Worm (Caenorhabditis elegans): ENCODE results near the gene gcy-1.

Gene gcy-1

ce11 chrII:9490589-9490988 lies 26.1 kb downstream of the gcy-1 start:
- TF ChIP-seq him-1 (tag; optimal IDR thresholded peaks at IDR 0.05) (no peak), W03F9.2 (tag; optimal IDR thresholded peaks at IDR 0.05) (no peak), dao-5 (tag; optimal IDR thresholded peaks at IDR 0.05) (no peak)

ce11 chrII:9489922-9490321 lies 26.8 kb downstream of the gcy-1 start:
- no peak for TF ChIP-seq him-1 (tag; optimal IDR thresholded peaks at IDR 0.05)
- TF ChIP-seq dao-5 (tag; optimal IDR thresholded peaks at IDR 0.05), result no peak
- TF ChIP-seq W03F9.2 (tag; optimal IDR thresholded peaks at IDR 0.05), result no peak

ce11 chrII:9487337-9487950 lies 29.3 kb downstream of the gcy-1 start, which contains the start of gene T19H5.4:
T19H5.4 (minus strand) TSS chrII:9487387.
- peak; percentile 31 for TF ChIP-seq W03F9.2 (tag; optimal IDR thresholded peaks at IDR 0.05)
- TF ChIP-seq him-1 (tag; optimal IDR thresholded peaks at IDR 0.05), result no peak

- no peak for TF ChIP-seq W03F9.2 (tag; optimal IDR thresholded peaks at IDR 0.05)
- no peak for TF ChIP-seq him-1 (tag; optimal IDR thresholded peaks at IDR 0.05)
- TF ChIP-seq dao-5 (tag; optimal IDR thresholded peaks at IDR 0.05), result no peak
Measured at ce11 chrII:9485081-9485730, 31.5 kb downstream of the gcy-1 start.

- no peak for TF ChIP-seq W03F9.2 (tag; optimal IDR thresholded peaks at IDR 0.05)
- no peak for TF ChIP-seq dao-5 (tag; optimal IDR thresholded peaks at IDR 0.05)
Measured at ce11 chrII:9483342-9483741, 33.4 kb downstream of the gcy-1 start.

- TF ChIP-seq dao-5 (tag; optimal IDR thresholded peaks at IDR 0.05) (no peak), him-1 (tag; optimal IDR thresholded peaks at IDR 0.05) (no peak), W03F9.2 (tag; optimal IDR thresholded peaks at IDR 0.05) (no peak)
Measured at ce11 chrII:9482529-9482928, 34.2 kb downstream of the gcy-1 start.

- TF ChIP-seq W03F9.2 (tag; optimal IDR thresholded peaks at IDR 0.05) (no peak), dao-5 (tag; optimal IDR thresholded peaks at IDR 0.05) (no peak), him-1 (tag; optimal IDR thresholded peaks at IDR 0.05) (no peak)
Measured at ce11 chrII:9481427-9481826, 35.3 kb downstream of the gcy-1 start.

- TF ChIP-seq him-1 (tag; optimal IDR thresholded peaks at IDR 0.05), result no peak
- TF ChIP-seq W03F9.2 (tag; optimal IDR thresholded peaks at IDR 0.05), result no peak
- TF ChIP-seq dao-5 (tag; optimal IDR thresholded peaks at IDR 0.05), result no peak
Measured at ce11 chrII:9480006-9480405, 36.7 kb downstream of the gcy-1 start, which contains the start of gene T19H5.7. T19H5.7 (minus strand) TSS chrII:9480106.

ce11 chrII:9477567-9477966 lies 39.2 kb downstream of the gcy-1 start, which contains the start of gene chil-27:
chil-27 (plus strand) TSS chrII:9477867.
- TF ChIP-seq W03F9.2 (tag; optimal IDR thresholded peaks at IDR 0.05) (no peak), him-1 (tag; optimal IDR thresholded peaks at IDR 0.05) (no peak), dao-5 (tag; optimal IDR thresholded peaks at IDR 0.05) (no peak)

ce11 chrII:9474367-9475105 lies 42.2 kb downstream of the gcy-1 start, which contains the start of the genes chil-25 and chil-26:
chil-25 (minus strand) TSS chrII:9474467.
chil-26 (plus strand) TSS chrII:9475055.
- no peak for TF ChIP-seq dao-5 (tag; optimal IDR thresholded peaks at IDR 0.05)
- TF ChIP-seq W03F9.2 (tag; optimal IDR thresholded peaks at IDR 0.05), result no peak
- TF ChIP-seq him-1 (tag; optimal IDR thresholded peaks at IDR 0.05), result no peak

- no peak for TF ChIP-seq dao-5 (tag; optimal IDR thresholded peaks at IDR 0.05)
- TF ChIP-seq W03F9.2 (tag; optimal IDR thresholded peaks at IDR 0.05), result no peak
- TF ChIP-seq him-1 (tag; optimal IDR thresholded peaks at IDR 0.05), result no peak
Measured at ce11 chrII:9470027-9470426, 46.7 kb downstream of the gcy-1 start, which contains the start of gene T19H5.6. T19H5.6 (minus strand) TSS chrII:9470221.

- TF ChIP-seq him-1 (tag; optimal IDR thresholded peaks at IDR 0.05), result no peak
- TF ChIP-seq W03F9.2 (tag; optimal IDR thresholded peaks at IDR 0.05), result no peak
- TF ChIP-seq dao-5 (tag; optimal IDR thresholded peaks at IDR 0.05), result no peak
Measured at ce11 chrII:9468414-9468813, 48.3 kb downstream of the gcy-1 start, which contains the start of gene chil-23. chil-23 (minus strand) TSS chrII:9468611.

ce11 chrII:9466095-9466494 lies 50.6 kb downstream of the gcy-1 start, which contains the start of gene chil-22:
chil-22 (minus strand) TSS chrII:9466195.
- no peak for TF ChIP-seq dao-5 (tag; optimal IDR thresholded peaks at IDR 0.05)
- TF ChIP-seq him-1 (tag; optimal IDR thresholded peaks at IDR 0.05), result no peak
- TF ChIP-seq W03F9.2 (tag; optimal IDR thresholded peaks at IDR 0.05), result no peak
